Fruit fly (Drosophila melanogaster) whole organism, embryonic: Measurements from ENCODE around the gene CG33346.

Experiments
- Atf3 ChIP-seq: fragments of 200-800 bp; sonication (Bioruptor generic); optimal IDR thresholded peaks from 3 replicates; lab custom pipeline; 2016; ENCODE audit warnings: missing biosample characterization, missing genetic modification characterization
- CG10543 ChIP-seq: fragments of 200-800 bp; sonication (Bioruptor generic); optimal IDR thresholded peaks from 3 replicates; lab custom pipeline; 2017; ENCODE audit warnings: missing biosample characterization, mild to moderate bottlenecking, missing genetic modification characterization, moderate library complexity
- CG10959 ChIP-seq: fragments of 200-800 bp; sonication (Bioruptor generic); IDR thresholded peaks from 2 replicates; pipeline ENCODE4 v1.3.6; 2022; ENCODE audit warnings: missing biosample characterization, missing genetic modification characterization
- CG11695 ChIP-seq: fragments of 200-800 bp; sonication (Bioruptor generic); IDR thresholded peaks from 3 replicates; pipeline ENCODE4 v1.3.6; 2022; ENCODE audit warnings: missing biosample characterization, missing genetic modification characterization
- CG1233 ChIP-seq: fragments of 200-800 bp; sonication (Bioruptor generic); optimal IDR thresholded peaks from 4 replicates; lab custom pipeline; 2018; ENCODE audit warnings: missing biosample characterization, mild to moderate bottlenecking, missing genetic modification characterization
- CG15011 ChIP-seq: fragments of 200-800 bp; sonication (Bioruptor generic); optimal IDR thresholded peaks from 3 replicates; lab custom pipeline; 2018; ENCODE audit warnings: missing biosample characterization, mild to moderate bottlenecking, missing genetic modification characterization
- CG15073 ChIP-seq: fragments of 200-800 bp; sonication (Bioruptor generic); optimal IDR thresholded peaks from 2 replicates; lab custom pipeline; 2016; ENCODE audit warnings: missing biosample characterization, missing genetic modification characterization
- CG16813 ChIP-seq: fragments of 200-800 bp; sonication (Bioruptor generic); IDR thresholded peaks from 3 replicates; pipeline ENCODE4 v1.3.6; 2022; ENCODE audit warnings: missing biosample characterization, missing genetic modification characterization; ENCODE audit not compliant: partially characterized antibody
- CG17186 ChIP-seq: fragments of 200-800 bp; sonication (Bioruptor generic); optimal IDR thresholded peaks from 3 replicates; lab custom pipeline; 2017; ENCODE audit warnings: missing biosample characterization, missing genetic modification reagents, missing genetic modification characterization
- CG17328 ChIP-seq: fragments of 200-800 bp; sonication (Bioruptor generic); IDR thresholded peaks from 2 replicates; pipeline ENCODE4 v1.3.6; 2022; ENCODE audit warnings: missing biosample characterization, missing genetic modification characterization
- CG2199 ChIP-seq: fragments of 200-800 bp; sonication (Bioruptor generic); IDR thresholded peaks from 3 replicates; pipeline ENCODE4 v1.3.6; 2022; ENCODE audit warnings: missing biosample characterization, missing genetic modification characterization
- CG32532 ChIP-seq: fragments of 200-800 bp; sonication (Bioruptor generic); IDR thresholded peaks from 2 replicates; pipeline ENCODE4 v1.3.6; 2022; ENCODE audit warnings: missing biosample characterization, missing genetic modification characterization
- CG32772 ChIP-seq: fragments of 200-800 bp; sonication (Bioruptor generic); IDR thresholded peaks from 2 replicates; pipeline ENCODE4 v1.3.6; 2022; ENCODE audit warnings: missing biosample characterization, missing genetic modification characterization
- CG42726 ChIP-seq: fragments of 200-800 bp; sonication (Bioruptor generic); IDR thresholded peaks from 2 replicates; pipeline ENCODE4 v1.3.6; 2022; ENCODE audit warnings: missing biosample characterization, missing genetic modification characterization; ENCODE audit not compliant: partially characterized antibody
- CG4360 ChIP-seq: fragments of 200-800 bp; sonication (Bioruptor generic); IDR thresholded peaks from 2 replicates; pipeline ENCODE4 v1.3.6; 2022; ENCODE audit warnings: missing biosample characterization, missing genetic modification characterization
- CG5180 ChIP-seq: fragments of 200-800 bp; sonication (Bioruptor generic); optimal IDR thresholded peaks from 3 replicates; lab custom pipeline; 2017; ENCODE audit warnings: missing biosample characterization, missing genetic modification characterization, mild to moderate bottlenecking, moderate library complexity, missing genetic modification reagents
- CG6654 ChIP-seq: fragments of 200-800 bp; sonication (Bioruptor generic); optimal IDR thresholded peaks from 2 replicates; lab custom pipeline; 2017; ENCODE audit warnings: missing biosample characterization, mild to moderate bottlenecking, missing genetic modification characterization
- CG6791 ChIP-seq: fragments of 200-800 bp; sonication (Bioruptor generic); IDR thresholded peaks from 3 replicates; pipeline ENCODE4 v1.3.6; 2022; ENCODE audit warnings: missing biosample characterization, missing genetic modification characterization; ENCODE audit not compliant: partially characterized antibody
- CG8359 ChIP-seq: fragments of 200-800 bp; sonication (Bioruptor generic); optimal IDR thresholded peaks from 2 replicates; lab custom pipeline; 2017; ENCODE audit warnings: missing biosample characterization, mild to moderate bottlenecking, missing genetic modification characterization, borderline replicate concordance
- CG8944 ChIP-seq: fragments of 200-800 bp; sonication (Bioruptor generic); optimal IDR thresholded peaks from 3 replicates; lab custom pipeline; 2016; ENCODE audit warnings: missing biosample characterization, missing genetic modification characterization
- CG9727 ChIP-seq: fragments of 200-800 bp; sonication (Bioruptor generic); optimal IDR thresholded peaks from 3 replicates; lab custom pipeline; 2017; ENCODE audit warnings: missing biosample characterization, mild to moderate bottlenecking, missing genetic modification characterization
- Camta ChIP-seq: fragments of 200-800 bp; sonication (Bioruptor generic); optimal IDR thresholded peaks from 2 replicates; lab custom pipeline; 2016; ENCODE audit warnings: missing biosample characterization, missing genetic modification characterization
- Dip2 ChIP-seq: fragments of 200-800 bp; sonication (Bioruptor generic); IDR thresholded peaks from 2 replicates; pipeline ENCODE4 v1.3.6; 2022; ENCODE audit warnings: missing biosample characterization, missing genetic modification characterization
- Eip74EF ChIP-seq, 2 experiments: fragments of 200-800 bp in 1 of 2; fragments of >200 bp in 1 of 2; sonication (Bioruptor generic) in 1 of 2; optimal IDR thresholded peaks; 2 replicates each; lab custom pipeline; 2017 to 2019; ENCODE audit warnings: missing biosample characterization in 2 of 2, missing genetic modification characterization in 2 of 2, mild to moderate bottlenecking in 1 of 2, moderate library complexity in 1 of 2
- HHEX ChIP-seq: fragments of 200-800 bp; sonication (Bioruptor generic); optimal IDR thresholded peaks from 3 replicates; lab custom pipeline; 2017; ENCODE audit warnings: missing biosample characterization, mild to moderate bottlenecking, missing genetic modification characterization, missing genetic modification reagents
- Mrtf ChIP-seq: fragments of 200-800 bp; sonication (Bioruptor generic); IDR thresholded peaks from 3 replicates; pipeline ENCODE4 v1.3.6; 2022; ENCODE audit warnings: missing biosample characterization, missing genetic modification characterization
- Neu2 ChIP-seq: fragments of 200-800 bp; sonication (Bioruptor generic); optimal IDR thresholded peaks from 3 replicates; lab custom pipeline; 2016; ENCODE audit warnings: missing biosample characterization, missing genetic modification characterization, borderline replicate concordance
- Nf-YC ChIP-seq: fragments of 200-800 bp; optimal IDR thresholded peaks from 3 replicates; lab custom pipeline; 2019; ENCODE audit warnings: missing biosample characterization, mild to moderate bottlenecking, missing genetic modification characterization, moderate library complexity
- Spps ChIP-seq: fragments of 200-800 bp; sonication (Bioruptor generic); optimal IDR thresholded peaks from 2 replicates; lab custom pipeline; 2018; ENCODE audit warnings: missing biosample characterization, mild to moderate bottlenecking, missing genetic modification characterization
- Ssrp ChIP-seq: fragments of 200-800 bp; sonication (Bioruptor generic); optimal IDR thresholded peaks from 2 replicates; lab custom pipeline; 2018; ENCODE audit warnings: missing biosample characterization, mild to moderate bottlenecking, missing genetic modification characterization, moderate library complexity
- Taf1 ChIP-seq: fragments of 200-800 bp; sonication (Bioruptor generic); IDR thresholded peaks from 2 replicates; pipeline ENCODE4 v1.3.6; 2022; ENCODE audit warnings: missing biosample characterization, missing genetic modification characterization
- al ChIP-seq: fragments of 200-800 bp; sonication (Bioruptor generic); IDR thresholded peaks from 2 replicates; pipeline ENCODE4 v1.3.6; 2022; ENCODE audit warnings: missing biosample characterization, missing genetic modification characterization
- bbx ChIP-seq: fragments of 200-800 bp; sonication (Bioruptor generic); IDR thresholded peaks from 2 replicates; pipeline ENCODE4 v1.3.6; 2022; ENCODE audit warnings: missing biosample characterization, missing genetic modification characterization; ENCODE audit not compliant: partially characterized antibody
- btn ChIP-seq: fragments of 200-800 bp; sonication (Bioruptor generic); optimal IDR thresholded peaks from 2 replicates; lab custom pipeline; 2016; ENCODE audit warnings: missing biosample characterization, missing genetic modification characterization
- cad ChIP-seq: fragments of >200 bp; optimal IDR thresholded peaks from 2 replicates; lab custom pipeline; 2017; ENCODE audit warnings: missing biosample characterization, missing genetic modification characterization
- chif ChIP-seq, 2 experiments: fragments of 200-800 bp; sonication (Bioruptor generic); optimal IDR thresholded peaks; 3 replicates each; lab custom pipeline; 2016; ENCODE audit warnings: missing biosample characterization in 2 of 2, missing genetic modification characterization in 2 of 2
- croc ChIP-seq: fragments of 200-800 bp; sonication (Bioruptor generic); conservative IDR thresholded peaks from 3 replicates; pipeline ENCODE4 v1.3.6; 2022; ENCODE audit warnings: missing biosample characterization, missing genetic modification characterization
- cwo ChIP-seq: fragments of 200-800 bp; sonication (Bioruptor generic); optimal IDR thresholded peaks from 3 replicates; lab custom pipeline; 2017; ENCODE audit warnings: missing biosample characterization, missing genetic modification characterization, mild to moderate bottlenecking, moderate library complexity, missing genetic modification reagents
- dmrt11E ChIP-seq: fragments of 200-800 bp; sonication (Bioruptor generic); optimal IDR thresholded peaks from 3 replicates; lab custom pipeline; 2018; ENCODE audit warnings: missing biosample characterization, mild to moderate bottlenecking, missing genetic modification characterization, moderate library complexity
- grau ChIP-seq: fragments of 200-800 bp; optimal IDR thresholded peaks from 3 replicates; lab custom pipeline; 2019; ENCODE audit warnings: missing biosample characterization, mild to moderate bottlenecking, missing genetic modification characterization, moderate library complexity
- lab ChIP-seq: fragments of 200-800 bp; sonication (Bioruptor generic); optimal IDR thresholded peaks from 3 replicates; lab custom pipeline; 2017; ENCODE audit warnings: missing biosample characterization, missing genetic modification characterization, mild to moderate bottlenecking, moderate library complexity, missing genetic modification reagents
- lilli ChIP-seq: fragments of 200-800 bp; sonication (Bioruptor generic); optimal IDR thresholded peaks from 3 replicates; lab custom pipeline; 2016; ENCODE audit warnings: missing biosample characterization, missing genetic modification characterization
- pnt ChIP-seq: fragments of 200-800 bp; sonication (Bioruptor generic); optimal IDR thresholded peaks from 3 replicates; lab custom pipeline; 2016; ENCODE audit warnings: missing biosample characterization, missing genetic modification characterization
- run ChIP-seq: fragments of 200-800 bp; sonication (Bioruptor generic); optimal IDR thresholded peaks from 3 replicates; lab custom pipeline; 2018; ENCODE audit warnings: missing biosample characterization, mild to moderate bottlenecking, missing genetic modification characterization
- sima ChIP-seq: fragments of 200-800 bp; sonication (Bioruptor generic); optimal IDR thresholded peaks from 2 replicates; lab custom pipeline; 2016; ENCODE audit warnings: missing biosample characterization, missing genetic modification characterization
- slbo ChIP-seq: fragments of 200-800 bp; sonication (Bioruptor generic); IDR thresholded peaks from 2 replicates; pipeline ENCODE4 v1.3.6; 2022; ENCODE audit warnings: missing biosample characterization, missing genetic modification characterization
- slp2 ChIP-seq: fragments of 200-800 bp; sonication (Bioruptor generic); optimal IDR thresholded peaks from 2 replicates; lab custom pipeline; 2016; ENCODE audit warnings: missing biosample characterization, missing genetic modification characterization
- tio ChIP-seq: fragments of 200-800 bp; sonication (Bioruptor generic); optimal IDR thresholded peaks from 2 replicates; lab custom pipeline; 2017; ENCODE audit warnings: missing biosample characterization, missing genetic modification characterization, inconsistent platforms
- zen ChIP-seq: fragments of 200-800 bp; sonication (Bioruptor generic); optimal IDR thresholded peaks from 3 replicates; lab custom pipeline; 2018; ENCODE audit warnings: missing biosample characterization, mild to moderate bottlenecking, missing genetic modification characterization, moderate library complexity

Gene CG33346

dm6 chr3R:28672134-28672533, 3.1 kb downstream of the CG33346 start (continued):
- TF ChIP-seq CG15011 (GFP tag; lab: Kevin White, UChicago) (peak; percentile 20), lab (GFP tag; lab: Kevin White, UChicago) (peak; percentile 82), Camta (GFP tag; lab: Kevin White, UChicago) (peak; percentile 83), Ssrp (tag; lab: Kevin White, UChicago) (peak; percentile 65), CG16813 (GFP tag; lab: Robert Waterston, UW) (peak; percentile 10; the same call in 1 of the 3 replicates), tio (peak; percentile 80), Eip74EF (GFP tag; optimal IDR thresholded peaks at IDR 0.05; lab: Kevin White, UChicago) (peak in 1 of 2 experiments; percentile 87), Taf1 (GFP tag; lab: Robert Waterston, UW) (0 out of 2 replicates have a peak, but pooled peaks have one; percentile 6), btn (GFP tag; lab: Kevin White, UChicago) (peak; percentile 81), CG32532 (peak; percentile 95), CG4360 (GFP tag; lab: Robert Waterston, UW) (no peak), slbo (GFP tag; lab: Robert Waterston, UW) (peak; percentile 94), CG32772 (peak; percentile 86), Nf-YC (tag; lab: Kevin White, UChicago) (no peak), cwo (GFP tag; lab: Kevin White, UChicago) (no peak), CG10959 (GFP tag; lab: Robert Waterston, UW) (peak; percentile 82), CG1233 (GFP tag; lab: Kevin White, UChicago) (peak; percentile 84), Spps (tag; lab: Kevin White, UChicago) (peak; percentile 42), CG17186 (GFP tag; lab: Kevin White, UChicago) (peak; percentile 52), CG9727 (GFP tag; lab: Kevin White, UChicago) (peak; percentile 60), run (tag; lab: Kevin White, UChicago) (no peak), CG11695 (GFP tag; lab: Robert Waterston, UW) (peak; percentile 47; the same call in 2 of the 3 replicates), CG5180 (GFP tag; lab: Kevin White, UChicago) (peak; percentile 52), lilli (GFP tag; lab: Kevin White, UChicago) (peak; percentile 89), HHEX (GFP tag; lab: Kevin White, UChicago) (peak; percentile 82), zen (tag; lab: Kevin White, UChicago) (peak; percentile 82), slp2 (peak; percentile 87), Mrtf (peak; percentile 89), CG6654 (GFP tag; lab: Kevin White, UChicago) (peak; percentile 72), dmrt11E (tag; lab: Kevin White, UChicago) (peak; percentile 79), CG8944 (GFP tag; lab: Kevin White, UChicago) (peak; percentile 91), sima (GFP tag; lab: Kevin White, UChicago) (no peak), pnt (GFP tag; lab: Kevin White, UChicago) (peak; percentile 84), CG8359 (GFP tag; lab: Kevin White, UChicago) (peak; percentile 47), CG17328 (GFP tag; lab: Robert Waterston, UW) (peak; percentile 87), Neu2 (GFP tag; lab: Kevin White, UChicago) (peak; percentile 24), CG15073 (GFP tag; lab: Kevin White, UChicago) (peak; percentile 59), grau (tag; lab: Kevin White, UChicago) (peak; percentile 81), CG10543 (peak; percentile 37), Atf3 (GFP tag; lab: Kevin White, UChicago) (peak; percentile 89), CG2199 (GFP tag; lab: Robert Waterston, UW) (peak; percentile 80; the same call in 2 of the 3 replicates), al (GFP tag; lab: Robert Waterston, UW) (peak; percentile 37; the same call in 1 of the 2 replicates), CG42726 (GFP tag; lab: Robert Waterston, UW) (peak; percentile 84; the same call in 1 of the 2 replicates), chif (GFP tag; optimal IDR thresholded peaks at IDR 0.05; lab: Kevin White, UChicago) (peak; percentile 87 to 94), cad (GFP tag; lab: Kevin White, UChicago) (no peak), croc (GFP tag; lab: Robert Waterston, UW) (peak; percentile 65; the same call in 2 of the 3 replicates), Dip2 (GFP tag; lab: Robert Waterston, UW) (0 out of 2 replicates have a peak, but pooled peaks have one; percentile 30), bbx (peak; percentile 43; the same call in 1 of the 2 replicates), CG6791 (GFP tag; lab: Robert Waterston, UW) (no peak; the same call in 2 of the 3 replicates)
